Worm (Caenorhabditis elegans): Measurements from ENCODE around the gene npr-4.

The npr-4 gene

ce11 chrX:12551633-12552032 is at the start of gene npr-4:
TSS of gene npr-4 (minus strand) at chrX:12551684.
- TF ChIP-seq ces-1 (GFP tag; optimal IDR thresholded peaks at IDR 0.05) (no peak), ztf-11 (tag; optimal IDR thresholded peaks at IDR 0.05) (no peak), ceh-43 (GFP tag; optimal IDR thresholded peaks at IDR 0.05) (no peak), blmp-1 (tag; optimal IDR thresholded peaks at IDR 0.05) (no peak), mab-5 (tag; optimal IDR thresholded peaks at IDR 0.05) (no peak), pha-4 (tag; optimal IDR thresholded peaks at IDR 0.05) (no peak), lin-32 (GFP tag; optimal IDR thresholded peaks at IDR 0.05) (no peak)

ce11 chrX:12596868-12597267 is 45.4 kb upstream of the npr-4 start, which contains the start of gene T24D5.4:
TSS of gene T24D5.4 (plus strand) at chrX:12597168.
- TF ChIP-seq drap-1 (GFP tag; optimal IDR thresholded peaks at IDR 0.05) = no peak
- no peak for TF ChIP-seq elt-3 (tag; optimal IDR thresholded peaks at IDR 0.05)
- TF ChIP-seq cnd-1 (tag; optimal IDR thresholded peaks at IDR 0.05) = no peak
- TF ChIP-seq lsy-2 (tag; optimal IDR thresholded peaks at IDR 0.05) = no peak
- no peak for TF ChIP-seq bed-3 (GFP tag; optimal IDR thresholded peaks at IDR 0.05)
- no peak for TF ChIP-seq M03D4.4 (tag; optimal IDR thresholded peaks at IDR 0.05)
- TF ChIP-seq nhr-28 (tag; optimal IDR thresholded peaks at IDR 0.05) = no peak
- TF ChIP-seq ztf-11 (tag; optimal IDR thresholded peaks at IDR 0.05) = no peak
- TF ChIP-seq unc-120 (tag; optimal IDR thresholded peaks at IDR 0.05; ENCODE audit: poor library complexity, severe bottlenecking) = no peak
- TF ChIP-seq nhr-2 (tag; optimal IDR thresholded peaks at IDR 0.05) = no peak
- no peak for TF ChIP-seq sptf-1 (tag; optimal IDR thresholded peaks at IDR 0.05)

DNA sequence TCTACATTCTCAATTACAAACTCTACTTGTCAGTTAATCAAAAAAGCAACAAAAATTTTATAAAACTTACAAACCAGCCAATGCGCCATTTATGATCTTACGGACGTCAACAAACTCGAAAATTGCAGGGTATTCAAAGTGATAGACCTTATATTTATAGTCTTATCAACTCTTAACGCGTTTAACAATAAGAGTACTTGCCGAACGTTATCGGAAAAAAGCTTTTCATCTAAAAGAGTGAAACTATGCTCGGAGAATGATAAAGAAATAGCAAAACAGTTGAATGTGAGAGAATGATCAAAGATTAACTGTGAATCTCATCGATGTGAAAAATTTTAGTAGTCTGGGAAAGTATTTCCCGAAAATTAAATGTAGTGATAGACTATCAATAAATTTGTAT is 44.5 kb upstream of the npr-4 start:
- TF ChIP-seq elt-1 (tag; optimal IDR thresholded peaks at IDR 0.05; ENCODE audit: borderline replicate concordance, insufficient read depth) (no peak), ceh-39 (tag; optimal IDR thresholded peaks at IDR 0.05) (no peak), ztf-11 (tag; optimal IDR thresholded peaks at IDR 0.05) (no peak), lsy-2 (tag; optimal IDR thresholded peaks at IDR 0.05) (no peak), elt-3 (tag; optimal IDR thresholded peaks at IDR 0.05) (no peak), ces-1 (GFP tag; optimal IDR thresholded peaks at IDR 0.05) (no peak), snpc-4 (tag; optimal IDR thresholded peaks at IDR 0.05) (no peak), ceh-43 (GFP tag; optimal IDR thresholded peaks at IDR 0.05) (no peak), mls-2 (tag; optimal IDR thresholded peaks at IDR 0.05) (no peak), unc-62 (GFP tag; optimal IDR thresholded peaks at IDR 0.05) (no peak), blmp-1 (tag; optimal IDR thresholded peaks at IDR 0.05) (no peak), pha-4 (tag; optimal IDR thresholded peaks at IDR 0.05) (no peak), flh-1 (GFP tag; optimal IDR thresholded peaks at IDR 0.05) (no peak), nhr-28 (tag; optimal IDR thresholded peaks at IDR 0.05) (no peak), lin-32 (GFP tag; optimal IDR thresholded peaks at IDR 0.05) (no peak), ceh-83 (GFP tag; optimal IDR thresholded peaks at IDR 0.05) (no peak), cnd-1 (tag; optimal IDR thresholded peaks at IDR 0.05) (no peak), mab-5 (tag; optimal IDR thresholded peaks at IDR 0.05) (no peak)

DNA sequence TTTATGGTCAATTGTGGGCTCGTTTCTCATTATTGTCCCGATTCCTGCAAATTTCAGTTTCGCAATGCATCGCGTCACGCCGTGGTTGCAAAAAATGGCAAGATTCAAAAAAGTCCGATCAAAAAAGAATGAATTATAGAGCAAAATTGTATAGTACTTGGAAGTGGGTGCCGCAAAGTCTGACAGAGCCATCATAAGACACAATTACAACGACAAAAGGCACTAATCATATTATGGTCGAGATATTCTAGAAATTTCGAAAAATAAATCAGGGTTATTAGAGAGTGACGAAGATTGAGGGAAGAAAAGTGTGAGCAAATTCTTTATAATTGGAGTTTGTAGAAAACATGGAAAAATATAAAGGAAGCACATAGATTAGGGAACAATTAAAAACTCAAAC is 43.7 kb upstream of the npr-4 start:
- TF ChIP-seq ceh-39 (tag; optimal IDR thresholded peaks at IDR 0.05) (no peak), unc-39 (tag; optimal IDR thresholded peaks at IDR 0.05) (no peak)

- TF ChIP-seq lsy-2 (tag; optimal IDR thresholded peaks at IDR 0.05) = no peak
- no peak for TF ChIP-seq tbx-8 (GFP tag; optimal IDR thresholded peaks at IDR 0.05)
- TF ChIP-seq ceh-39 (tag; optimal IDR thresholded peaks at IDR 0.05) = no peak
- no peak for TF ChIP-seq ham-2 (GFP tag; optimal IDR thresholded peaks at IDR 0.05)
- no peak for TF ChIP-seq ztf-11 (tag; optimal IDR thresholded peaks at IDR 0.05)
- TF ChIP-seq nhr-237 (tag; optimal IDR thresholded peaks at IDR 0.05) = no peak
- no peak for TF ChIP-seq nhr-76 (tag; optimal IDR thresholded peaks at IDR 0.05)
- TF ChIP-seq ces-1 (GFP tag; optimal IDR thresholded peaks at IDR 0.05) = no peak
- TF ChIP-seq ceh-43 (GFP tag; optimal IDR thresholded peaks at IDR 0.05) = no peak
- no peak for TF ChIP-seq lin-13 (tag; optimal IDR thresholded peaks at IDR 0.05)
- no peak for TF ChIP-seq zip-8 (tag; optimal IDR thresholded peaks at IDR 0.05)
- TF ChIP-seq mab-5 (tag; optimal IDR thresholded peaks at IDR 0.05) = no peak
- TF ChIP-seq pha-4 (tag; optimal IDR thresholded peaks at IDR 0.05) = no peak
- TF ChIP-seq blmp-1 (tag; optimal IDR thresholded peaks at IDR 0.05) = no peak
- TF ChIP-seq unc-62 (GFP tag; optimal IDR thresholded peaks at IDR 0.05) = no peak
- TF ChIP-seq M03D4.4 (tag; optimal IDR thresholded peaks at IDR 0.05) = no peak
- no peak for TF ChIP-seq nhr-12 (tag; optimal IDR thresholded peaks at IDR 0.05)
- no peak for TF ChIP-seq unc-39 (tag; optimal IDR thresholded peaks at IDR 0.05)
- TF ChIP-seq elt-3 (tag; optimal IDR thresholded peaks at IDR 0.05) = no peak
Observed at ce11 chrX:12589503-12589902, 38.0 kb upstream of the npr-4 start.
